Fruit fly (Drosophila melanogaster) whole organism, embryonic: ENCODE data around the gene Tsr1.
A peak's percentile ranks its signal among the peaks of the same experiment; 100 is the strongest.

Experiments used
- Abd-B ChIP-seq: fragments of 200-800 bp; sonication (Bioruptor generic); optimal IDR thresholded peaks from 2 replicates; lab custom pipeline; 2018; ENCODE audit warnings: missing biosample characterization, mild to moderate bottlenecking, missing genetic modification characterization, moderate library complexity
- Ada2b ChIP-seq: fragments of 200-800 bp; sonication (Bioruptor generic); IDR thresholded peaks from 2 replicates; pipeline ENCODE4 v1.3.6; 2022; ENCODE audit warnings: missing biosample characterization, missing genetic modification characterization
- Antp ChIP-seq: fragments of 200-800 bp; sonication (Bioruptor generic); optimal IDR thresholded peaks from 3 replicates; lab custom pipeline; 2016; ENCODE audit warnings: missing biosample characterization, missing genetic modification characterization
- Bgb ChIP-seq: fragments of 200-800 bp; sonication (Bioruptor generic); IDR thresholded peaks from 2 replicates; pipeline ENCODE4 v1.3.6; 2022; ENCODE audit warnings: missing biosample characterization, missing genetic modification characterization; ENCODE audit not compliant: partially characterized antibody
- Bteb2 ChIP-seq: fragments of 200-800 bp; sonication (Bioruptor generic); optimal IDR thresholded peaks from 2 replicates; lab custom pipeline; 2016; ENCODE audit warnings: missing biosample characterization, missing genetic modification characterization
- CG10147 ChIP-seq: fragments of 200-800 bp; sonication (Bioruptor generic); optimal IDR thresholded peaks from 2 replicates; lab custom pipeline; 2019; ENCODE audit warnings: missing biosample characterization, mild to moderate bottlenecking, missing genetic modification characterization, moderate library complexity
- CG10462 ChIP-seq: fragments of 200-800 bp; sonication (Bioruptor generic); optimal IDR thresholded peaks from 2 replicates; lab custom pipeline; 2016; ENCODE audit warnings: missing biosample characterization, missing genetic modification characterization
- CG13424 ChIP-seq: fragments of 200-800 bp; sonication (Bioruptor generic); optimal IDR thresholded peaks from 2 replicates; lab custom pipeline; 2019; ENCODE audit warnings: missing biosample characterization, mild to moderate bottlenecking, missing genetic modification characterization, moderate library complexity
- CG13894 ChIP-seq: fragments of 200-800 bp; sonication (Bioruptor generic); optimal IDR thresholded peaks from 3 replicates; lab custom pipeline; 2018; ENCODE audit warnings: missing biosample characterization, mild to moderate bottlenecking, missing genetic modification characterization, moderate library complexity
- CG1602 ChIP-seq: fragments of 200-800 bp; sonication (Bioruptor generic); optimal IDR thresholded peaks from 3 replicates; lab custom pipeline; 2016; ENCODE audit warnings: missing biosample characterization, missing genetic modification characterization
- CG17359 ChIP-seq: fragments of 200-800 bp; sonication (Bioruptor generic); optimal IDR thresholded peaks from 3 replicates; lab custom pipeline; 2018; ENCODE audit warnings: missing biosample characterization, mild to moderate bottlenecking, missing genetic modification characterization, moderate library complexity
- CG17829 ChIP-seq: fragments of 200-800 bp; optimal IDR thresholded peaks from 2 replicates; lab custom pipeline; 2019; ENCODE audit warnings: missing biosample characterization, mild to moderate bottlenecking, missing genetic modification characterization, moderate library complexity
- CG18764 ChIP-seq: fragments of 200-800 bp; sonication (Bioruptor generic); optimal IDR thresholded peaks from 3 replicates; lab custom pipeline; 2016; ENCODE audit warnings: missing biosample characterization, missing genetic modification characterization
- CG2116 ChIP-seq: fragments of 200-800 bp; sonication (Bioruptor generic); optimal IDR thresholded peaks from 3 replicates; lab custom pipeline; 2018; ENCODE audit warnings: missing biosample characterization, mild to moderate bottlenecking, missing genetic modification characterization
- CG2889 ChIP-seq: fragments of 200-800 bp; sonication (Bioruptor generic); IDR thresholded peaks from 3 replicates; pipeline ENCODE4 v1.3.6; 2022; ENCODE audit warnings: missing biosample characterization, missing genetic modification characterization
- CG4360 ChIP-seq: fragments of 200-800 bp; sonication (Bioruptor generic); IDR thresholded peaks from 2 replicates; pipeline ENCODE4 v1.3.6; 2022; ENCODE audit warnings: missing biosample characterization, missing genetic modification characterization
- CG4404 ChIP-seq: fragments of 200-800 bp; sonication (Bioruptor generic); IDR thresholded peaks from 2 replicates; pipeline ENCODE4 v1.3.6; 2022; ENCODE audit warnings: missing biosample characterization, missing genetic modification characterization
- CG5245 ChIP-seq: fragments of 200-800 bp; sonication (Bioruptor generic); optimal IDR thresholded peaks from 3 replicates; lab custom pipeline; 2016; ENCODE audit warnings: missing biosample characterization, missing genetic modification characterization
- CG6654 ChIP-seq: fragments of 200-800 bp; sonication (Bioruptor generic); optimal IDR thresholded peaks from 2 replicates; lab custom pipeline; 2017; ENCODE audit warnings: missing biosample characterization, mild to moderate bottlenecking, missing genetic modification characterization
- CG7372 ChIP-seq: fragments of 200-800 bp; sonication (Bioruptor generic); IDR thresholded peaks from 2 replicates; pipeline ENCODE4 v1.3.6; 2022; ENCODE audit warnings: missing biosample characterization, missing genetic modification characterization
- CkIIα-i1 ChIP-seq: fragments of 200-800 bp; sonication (Bioruptor generic); IDR thresholded peaks from 2 replicates; pipeline ENCODE4 v1.3.6; 2022; ENCODE audit warnings: missing biosample characterization, missing genetic modification characterization
- D ChIP-seq, 2 experiments: fragments of 200-800 bp in 1 of 2; fragments of >200 bp in 1 of 2; sonication (Bioruptor generic) in 1 of 2; optimal IDR thresholded peaks; 2 replicates in 1 of 2; 3 replicates in 1 of 2; lab custom pipeline; 2017; ENCODE audit warnings: mild to moderate bottlenecking in 1 of 2, missing biosample characterization in 1 of 2, missing genetic modification characterization in 1 of 2, missing genetic modification reagents in 1 of 2
- Dfd ChIP-seq, 2 experiments: fragments of >200 bp; optimal IDR thresholded peaks; 2 replicates each; lab custom pipeline; 2017; ENCODE audit warnings: missing biosample characterization in 2 of 2, missing genetic modification characterization in 2 of 2
- ERR ChIP-seq: fragments of 200-800 bp; sonication (Bioruptor generic); optimal IDR thresholded peaks from 2 replicates; lab custom pipeline; 2016; ENCODE audit warnings: missing biosample characterization, missing genetic modification characterization
- HLHmδ ChIP-seq: fragments of 200-800 bp; sonication (Bioruptor generic); optimal IDR thresholded peaks from 2 replicates; lab custom pipeline; 2018; ENCODE audit warnings: missing biosample characterization, mild to moderate bottlenecking, missing genetic modification characterization, moderate library complexity
- Hr3 ChIP-seq: fragments of 200-800 bp; sonication (Bioruptor generic); optimal IDR thresholded peaks from 3 replicates; lab custom pipeline; 2016; ENCODE audit warnings: missing biosample characterization, missing genetic modification characterization
- Hr51 ChIP-seq, 2 experiments: fragments of 200-800 bp; sonication (Bioruptor generic); optimal IDR thresholded peaks; 2 replicates in 1 of 2; 3 replicates in 1 of 2; lab custom pipeline; 2016 to 2018; ENCODE audit warnings: missing biosample characterization in 2 of 2, missing genetic modification characterization in 2 of 2, mild to moderate bottlenecking in 1 of 2, moderate library complexity in 1 of 2
- Lim3 ChIP-seq: fragments of 200-800 bp; sonication (Bioruptor generic); IDR thresholded peaks from 2 replicates; pipeline ENCODE4 v1.3.6; 2022; ENCODE audit warnings: missing biosample characterization, missing genetic modification characterization
- Myb ChIP-seq: fragments of 200-800 bp; sonication (Bioruptor generic); optimal IDR thresholded peaks from 2 replicates; lab custom pipeline; 2016; ENCODE audit warnings: missing biosample characterization, missing genetic modification characterization
- Ptx1 ChIP-seq: fragments of 200-800 bp; sonication (Bioruptor generic); IDR thresholded peaks from 2 replicates; pipeline ENCODE4 v1.3.6; 2022; ENCODE audit warnings: missing biosample characterization, missing genetic modification characterization
- Rfx ChIP-seq: fragments of 200-800 bp; sonication (Bioruptor generic); IDR thresholded peaks from 2 replicates; pipeline ENCODE4 v1.3.6; 2022; ENCODE audit warnings: missing biosample characterization, missing genetic modification characterization
- Xbp1 ChIP-seq: fragments of 200-800 bp; sonication (Bioruptor generic); optimal IDR thresholded peaks from 3 replicates; lab custom pipeline; 2016; ENCODE audit warnings: missing biosample characterization, mild to moderate bottlenecking, missing genetic modification characterization
- Xrp1 ChIP-seq: fragments of 200-800 bp; sonication (Bioruptor generic); IDR thresholded peaks from 2 replicates; pipeline ENCODE4 v1.3.6; 2022; ENCODE audit warnings: missing biosample characterization, missing genetic modification characterization
- al ChIP-seq: fragments of 200-800 bp; sonication (Bioruptor generic); IDR thresholded peaks from 2 replicates; pipeline ENCODE4 v1.3.6; 2022; ENCODE audit warnings: missing biosample characterization, missing genetic modification characterization
- caup ChIP-seq: fragments of 200-800 bp; sonication (Bioruptor generic); optimal IDR thresholded peaks from 3 replicates; lab custom pipeline; 2017; ENCODE audit warnings: missing biosample characterization, mild to moderate bottlenecking, missing genetic modification characterization, moderate library complexity; ENCODE audit not compliant: severe bottlenecking
- chm ChIP-seq: fragments of 200-800 bp; sonication (Bioruptor generic); IDR thresholded peaks from 2 replicates; pipeline ENCODE4 v1.3.6; 2022; ENCODE audit warnings: missing biosample characterization, missing genetic modification characterization
- da ChIP-seq: fragments of 200-800 bp; sonication (Bioruptor generic); optimal IDR thresholded peaks from 2 replicates; lab custom pipeline; 2016; ENCODE audit warnings: missing biosample characterization, missing genetic modification characterization
- fd3F ChIP-seq: fragments of 200-800 bp; sonication (Bioruptor generic); optimal IDR thresholded peaks from 2 replicates; lab custom pipeline; 2018; ENCODE audit warnings: missing biosample characterization, mild to moderate bottlenecking, missing genetic modification characterization, moderate library complexity
- gsb ChIP-seq: fragments of 200-800 bp; sonication (Bioruptor generic); IDR thresholded peaks from 2 replicates; pipeline ENCODE4 v1.3.6; 2022; ENCODE audit warnings: missing biosample characterization, missing genetic modification characterization
- her ChIP-seq: fragments of 200-800 bp; sonication (Bioruptor generic); optimal IDR thresholded peaks from 2 replicates; lab custom pipeline; 2016; ENCODE audit warnings: missing biosample characterization, missing genetic modification characterization
- inv ChIP-seq: fragments of 200-800 bp; sonication (Bioruptor generic); IDR thresholded peaks from 2 replicates; pipeline ENCODE4 v1.3.6; 2022; ENCODE audit warnings: missing biosample characterization, missing genetic modification characterization; ENCODE audit not compliant: partially characterized antibody
- jing ChIP-seq: fragments of 200-800 bp; sonication (Bioruptor generic); optimal IDR thresholded peaks from 2 replicates; lab custom pipeline; 2018; ENCODE audit warnings: missing biosample characterization, mild to moderate bottlenecking, missing genetic modification characterization
- luna ChIP-seq: fragments of 200-800 bp; sonication (Bioruptor generic); optimal IDR thresholded peaks from 2 replicates; lab custom pipeline; 2016; ENCODE audit warnings: missing biosample characterization, missing genetic modification characterization
- mld ChIP-seq: fragments of 200-800 bp; sonication (Bioruptor generic); IDR thresholded peaks from 3 replicates; pipeline ENCODE4 v1.3.6; 2022; ENCODE audit warnings: missing biosample characterization, missing genetic modification characterization; ENCODE audit not compliant: partially characterized antibody
- odd ChIP-seq: fragments of 200-800 bp; sonication (Bioruptor generic); optimal IDR thresholded peaks from 2 replicates; lab custom pipeline; 2017; ENCODE audit warnings: missing biosample characterization, mild to moderate bottlenecking, missing genetic modification characterization
- prd ChIP-seq, 3 experiments: fragments of >200 bp in 2 of 3; fragments of 200-800 bp in 1 of 3; sonication (Bioruptor generic) in 1 of 3; optimal IDR thresholded peaks in 2 of 3; IDR thresholded peaks in 1 of 3; 2 replicates in 2 of 3; 3 replicates in 1 of 3; pipeline versions ENCODE4 v1.3.6 to Lab custom; 2017 to 2022; ENCODE audit warnings: missing biosample characterization in 1 of 3, missing genetic modification characterization in 1 of 3
- pzg ChIP-seq: fragments of 200-800 bp; sonication (Bioruptor generic); optimal IDR thresholded peaks from 3 replicates; lab custom pipeline; 2018; ENCODE audit warnings: missing biosample characterization, mild to moderate bottlenecking, missing genetic modification characterization, moderate library complexity
- ranshi ChIP-seq: fragments of 200-800 bp; sonication (Bioruptor generic); IDR thresholded peaks from 2 replicates; pipeline ENCODE4 v1.3.6; 2022; ENCODE audit warnings: missing biosample characterization, missing genetic modification characterization
- rib ChIP-seq: fragments of 200-800 bp; sonication (Bioruptor generic); IDR thresholded peaks from 2 replicates; pipeline ENCODE4 v1.3.6; 2022; ENCODE audit warnings: missing biosample characterization, missing genetic modification characterization
- scrt ChIP-seq: fragments of 200-800 bp; sonication (Bioruptor generic); optimal IDR thresholded peaks from 2 replicates; lab custom pipeline; 2018; ENCODE audit warnings: missing biosample characterization, mild to moderate bottlenecking, missing genetic modification characterization, moderate library complexity

Gene Tsr1

dm6 chr3L:21304400-21304799 lies 30.6 kb upstream of the Tsr1 start, which contains the start of the genes CG11309 and CG7632 (continued):
- TF ChIP-seq Ptx1 (GFP tag; lab: Robert Waterston, UW) (peak; percentile 96), HLHmδ (peak; percentile 18), CG4404 (GFP tag; lab: Robert Waterston, UW) (peak; percentile 83), CkIIα-i1 (GFP tag; lab: Robert Waterston, UW) (peak; percentile 75), CG6654 (GFP tag; lab: Kevin White, UChicago) (peak; percentile 94), Lim3 (GFP tag; lab: Robert Waterston, UW) (peak; percentile 66), al (peak; percentile 93), CG10147 (GFP tag; lab: Kevin White, UChicago) (peak; percentile 100), CG4360 (GFP tag; lab: Robert Waterston, UW) (peak; percentile 88), fd3F (GFP tag; lab: Kevin White, UChicago) (peak; percentile 98), Bteb2 (GFP tag; lab: Kevin White, UChicago) (peak; percentile 99), CG1602 (GFP tag; lab: Kevin White, UChicago) (peak; percentile 98), jing (GFP tag; lab: Kevin White, UChicago) (peak; percentile 97), Antp (peak; percentile 97), ERR (peak; percentile 98), Abd-B (GFP tag; lab: Kevin White, UChicago) (peak; percentile 96), CG13424 (peak; percentile 100), Ada2b (GFP tag; lab: Robert Waterston, UW) (peak; percentile 97), her (peak; percentile 97), CG2889 (GFP tag; lab: Robert Waterston, UW) (peak; percentile 94), CG18764 (peak; percentile 98), gsb (GFP tag; lab: Robert Waterston, UW) (peak; percentile 94), Bgb (GFP tag; lab: Robert Waterston, UW) (peak; percentile 41; the same call in 1 of the 2 replicates), inv (no peak), D (optimal IDR thresholded peaks at IDR 0.05; lab: Kevin White, UChicago) (no peak), D (GFP tag; optimal IDR thresholded peaks at IDR 0.05; lab: Kevin White, UChicago) (peak; percentile 99), Xrp1 (GFP tag; lab: Robert Waterston, UW) (peak; percentile 99), CG10462 (peak; percentile 98), CG17359 (tag; lab: Kevin White, UChicago) (peak; percentile 99), mld (GFP tag; lab: Robert Waterston, UW) (no peak), Myb (GFP tag; lab: Kevin White, UChicago) (peak; percentile 89), caup (peak; percentile 99), da (GFP tag; lab: Kevin White, UChicago) (peak; percentile 98), CG17829 (tag; lab: Kevin White, UChicago) (peak; percentile 100), scrt (GFP tag; lab: Kevin White, UChicago) (peak; percentile 99), ranshi (GFP tag; lab: Robert Waterston, UW) (peak; percentile 98), pzg (GFP tag; lab: Kevin White, UChicago) (peak; percentile 67), chm (GFP tag; lab: Robert Waterston, UW) (peak; percentile 100), Xbp1 (GFP tag; lab: Kevin White, UChicago) (peak; percentile 99), CG13894 (peak; percentile 99), CG2116 (GFP tag; lab: Kevin White, UChicago) (peak; percentile 93), Dfd (GFP tag; optimal IDR thresholded peaks at IDR 0.05; lab: Kevin White, UChicago) (no peak), prd (optimal IDR thresholded peaks at IDR 0.05; lab: Kevin White, UChicago) (no peak), prd (GFP tag; IDR thresholded peaks at IDR 0.05; lab: Robert Waterston, UW) (peak; percentile 97), luna (peak; percentile 95), rib (GFP tag; lab: Robert Waterston, UW) (peak; percentile 98), Rfx (peak; percentile 98), odd (GFP tag; lab: Kevin White, UChicago) (peak; percentile 99), CG5245 (GFP tag; lab: Kevin White, UChicago) (peak; percentile 98), CG7372 (peak; percentile 97), Hr3 (peak; percentile 97), Hr51 (GFP tag; optimal IDR thresholded peaks at IDR 0.05; lab: Kevin White, UChicago) (peak; percentile 97 to 100)
